Worm (Caenorhabditis elegans) whole organism, L4/young adult: ENCODE measurements around the gene pals-27.

Experiments
- dao-5 ChIP-seq: sonication (generic microtip); optimal IDR thresholded peaks from 2 replicates; lab custom pipeline; 2016; ENCODE audit warnings: missing genotype, missing genetic modification characterization, moderate library complexity, missing compliant biosample characterization
- him-1 ChIP-seq: sonication (generic microtip); optimal IDR thresholded peaks from 2 replicates; lab custom pipeline; 2016; ENCODE audit warnings: missing genotype, missing genetic modification reagents, missing genetic modification characterization, missing compliant biosample characterization

- TF ChIP-seq him-1 (tag; lab: Kevin White, UChicago): no peak
- no peak for TF ChIP-seq dao-5
These were observed 33.7 kb downstream of the pals-27 start, which contains the start of gene R07E5.11 for ce11 chrIII:4415135-4415534.
